Worm (Caenorhabditis elegans) whole organism, late embryonic: ENCODE results near the gene F54F2.14.

Experiments used
- C08G9.2 ChIP-seq: sonication (generic microtip); optimal IDR thresholded peaks from 2 replicates; lab custom pipeline; 2016; ENCODE audit warnings: mild to moderate bottlenecking, missing genetic modification characterization, moderate library complexity, missing compliant biosample characterization
- C38D4.7 ChIP-seq: fragments of 200-800 bp; sonication (Bioruptor generic); optimal IDR thresholded peaks from 2 replicates; lab custom pipeline; 2018; ENCODE audit warnings: mild to moderate bottlenecking, missing genetic modification characterization, moderate library complexity, missing compliant biosample characterization
- T23F11.4 ChIP-seq: fragments of 200-800 bp; sonication (Bioruptor generic); optimal IDR thresholded peaks from 2 replicates; lab custom pipeline; 2018; ENCODE audit warnings: mild to moderate bottlenecking, missing genetic modification characterization, missing compliant biosample characterization
- ahr-1 ChIP-seq: sonication (generic microtip); optimal IDR thresholded peaks from 2 replicates; lab custom pipeline; 2016; ENCODE audit warnings: missing genetic modification characterization, missing compliant biosample characterization
- ama-1 ChIP-seq: fragments of 150-350 bp; optimal IDR thresholded peaks from 2 replicates; lab custom pipeline; 2014
- ceh-14 ChIP-seq: sonication (generic microtip); optimal IDR thresholded peaks from 2 replicates; lab custom pipeline; 2016; ENCODE audit warnings: missing genotype, missing genetic modification characterization, missing compliant biosample characterization
- ceh-18 ChIP-seq: sonication (generic microtip); optimal IDR thresholded peaks from 2 replicates; lab custom pipeline; 2016; ENCODE audit warnings: missing genetic modification characterization, missing compliant biosample characterization
- ceh-2 ChIP-seq: sonication (generic microtip); optimal IDR thresholded peaks from 2 replicates; lab custom pipeline; 2016; ENCODE audit warnings: missing genotype, missing genetic modification characterization, missing compliant biosample characterization
- ceh-31 ChIP-seq: sonication (generic microtip); optimal IDR thresholded peaks from 2 replicates; lab custom pipeline; 2016; ENCODE audit warnings: missing genetic modification characterization, missing compliant biosample characterization
- ceh-34 ChIP-seq: sonication (generic microtip); optimal IDR thresholded peaks from 2 replicates; lab custom pipeline; 2016; ENCODE audit warnings: mild to moderate bottlenecking, missing genetic modification characterization, missing compliant biosample characterization
- ceh-45 ChIP-seq: fragments of 200-800 bp; sonication (Bioruptor generic); IDR thresholded peaks from 2 replicates; pipeline ENCODE4 v1.3.6; 2022; ENCODE audit warnings: missing genetic modification reagents, missing genetic modification characterization, missing compliant biosample characterization
- ceh-6 ChIP-seq: fragments of 200-800 bp; sonication (Bioruptor generic); optimal IDR thresholded peaks from 2 replicates; lab custom pipeline; 2018; ENCODE audit warnings: mild to moderate bottlenecking, missing genetic modification characterization, missing compliant biosample characterization
- ceh-9 ChIP-seq: sonication (generic microtip); optimal IDR thresholded peaks from 2 replicates; lab custom pipeline; 2016; ENCODE audit warnings: mild to moderate bottlenecking, missing genetic modification characterization, inconsistent platforms, missing compliant biosample characterization
- che-1 ChIP-seq: sonication (generic microtip); optimal IDR thresholded peaks from 2 replicates; lab custom pipeline; 2016; ENCODE audit warnings: mild to moderate bottlenecking, missing genetic modification characterization, missing compliant biosample characterization
- dmd-4 ChIP-seq: sonication (generic microtip); optimal IDR thresholded peaks from 2 replicates; lab custom pipeline; 2016; ENCODE audit warnings: borderline replicate concordance, missing genetic modification characterization, missing compliant biosample characterization
- dve-1 ChIP-seq: sonication (generic microtip); optimal IDR thresholded peaks from 2 replicates; lab custom pipeline; 2017; ENCODE audit warnings: antibody characterized with exemption, mild to moderate bottlenecking, missing genetic modification characterization, missing compliant biosample characterization
- elt-2 ChIP-seq: sonication (generic microtip); optimal IDR thresholded peaks from 2 replicates; lab custom pipeline; 2016; ENCODE audit warnings: missing genetic modification reagents, missing genetic modification characterization, missing compliant biosample characterization
- eyg-1 ChIP-seq: sonication (generic microtip); optimal IDR thresholded peaks from 2 replicates; lab custom pipeline; 2016; ENCODE audit warnings: missing genotype, missing genetic modification characterization, missing compliant biosample characterization
- fkh-10 ChIP-seq: fragments of 150-350 bp; optimal IDR thresholded peaks from 2 replicates; lab custom pipeline; 2014; ENCODE audit warnings: missing biosample characterization, missing genetic modification reagents, missing genetic modification characterization
- fkh-6 ChIP-seq: sonication (generic microtip); optimal IDR thresholded peaks from 2 replicates; lab custom pipeline; 2016; ENCODE audit warnings: missing genetic modification characterization, missing compliant biosample characterization
- hlh-15 ChIP-seq: sonication (generic microtip); optimal IDR thresholded peaks from 2 replicates; lab custom pipeline; 2016; ENCODE audit warnings: missing genetic modification characterization, missing compliant biosample characterization
- hlh-30 ChIP-seq: sonication (generic microtip); optimal IDR thresholded peaks from 2 replicates; lab custom pipeline; 2017; ENCODE audit warnings: antibody characterized with exemption, missing genetic modification characterization, missing compliant biosample characterization; ENCODE audit not compliant: insufficient read depth
- lim-6 ChIP-seq: sonication (generic microtip); optimal IDR thresholded peaks from 2 replicates; lab custom pipeline; 2016; ENCODE audit warnings: missing genetic modification characterization, missing compliant biosample characterization
- lin-11 ChIP-seq: fragments of 200-800 bp; sonication (Bioruptor generic); optimal IDR thresholded peaks from 2 replicates; lab custom pipeline; 2018; ENCODE audit warnings: mild to moderate bottlenecking, missing genetic modification characterization, missing compliant biosample characterization
- mec-3 ChIP-seq: sonication (generic microtip); optimal IDR thresholded peaks from 2 replicates; lab custom pipeline; 2016; ENCODE audit warnings: borderline replicate concordance, missing genetic modification characterization, missing compliant biosample characterization
- nhr-232 ChIP-seq: sonication (generic microtip); optimal IDR thresholded peaks from 2 replicates; lab custom pipeline; 2016; ENCODE audit warnings: missing genetic modification characterization, missing compliant biosample characterization
- pag-3 ChIP-seq: sonication (generic microtip); optimal IDR thresholded peaks from 2 replicates; lab custom pipeline; 2016; ENCODE audit warnings: missing compliant biosample characterization, missing genetic modification characterization, borderline replicate concordance
- pha-2 ChIP-seq: sonication (generic microtip); optimal IDR thresholded peaks from 2 replicates; lab custom pipeline; 2017; ENCODE audit warnings: mild to moderate bottlenecking, missing genetic modification characterization, missing compliant biosample characterization
- rnt-1 ChIP-seq: sonication (generic microtip); optimal IDR thresholded peaks from 2 replicates; lab custom pipeline; 2016; ENCODE audit warnings: missing genetic modification characterization, missing compliant biosample characterization
- syd-9 ChIP-seq: sonication (generic microtip); optimal IDR thresholded peaks from 2 replicates; lab custom pipeline; 2016; ENCODE audit warnings: mild to moderate bottlenecking, missing genetic modification characterization, moderate library complexity, missing compliant biosample characterization
- tbx-2 ChIP-seq: sonication (generic microtip); optimal IDR thresholded peaks from 2 replicates; lab custom pipeline; 2016; ENCODE audit warnings: missing genetic modification characterization, missing compliant biosample characterization
- unc-42 ChIP-seq: sonication (generic microtip); optimal IDR thresholded peaks from 2 replicates; lab custom pipeline; 2016; ENCODE audit warnings: missing genotype, missing genetic modification characterization, missing compliant biosample characterization
- unc-86 ChIP-seq: sonication (generic microtip); optimal IDR thresholded peaks from 2 replicates; lab custom pipeline; 2016; ENCODE audit warnings: missing genetic modification characterization, missing compliant biosample characterization
- zip-5 ChIP-seq: sonication (generic microtip); optimal IDR thresholded peaks from 2 replicates; lab custom pipeline; 2016; ENCODE audit warnings: missing genetic modification characterization, missing compliant biosample characterization
- ztf-16 ChIP-seq: sonication (generic microtip); optimal IDR thresholded peaks from 2 replicates; lab custom pipeline; 2017; ENCODE audit warnings: missing genetic modification characterization, missing compliant biosample characterization

F54F2.14 gene

DNA sequence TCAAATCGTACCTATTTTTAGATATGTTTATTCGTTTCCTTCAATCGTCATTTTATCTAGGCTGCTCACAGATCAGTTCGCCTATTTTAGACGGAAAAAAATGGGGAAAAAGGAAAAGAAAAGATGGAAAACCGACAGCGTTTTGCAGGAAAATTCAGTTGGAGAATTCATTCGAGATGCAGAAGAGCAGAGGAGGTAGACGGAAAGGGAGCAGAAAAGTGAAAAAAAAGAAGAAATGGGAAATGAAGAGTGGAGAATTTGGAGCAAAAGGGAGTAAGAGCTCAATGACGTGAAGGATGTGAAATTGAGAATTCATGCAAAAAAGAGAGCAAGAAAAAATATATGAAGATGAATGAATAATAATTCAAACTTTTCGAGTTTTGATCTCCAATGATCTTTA is 6.8 kb upstream of the F54F2.14 start:
- TF ChIP-seq fkh-6: no peak
- peak; percentile 9 for TF ChIP-seq ceh-18

DNA sequence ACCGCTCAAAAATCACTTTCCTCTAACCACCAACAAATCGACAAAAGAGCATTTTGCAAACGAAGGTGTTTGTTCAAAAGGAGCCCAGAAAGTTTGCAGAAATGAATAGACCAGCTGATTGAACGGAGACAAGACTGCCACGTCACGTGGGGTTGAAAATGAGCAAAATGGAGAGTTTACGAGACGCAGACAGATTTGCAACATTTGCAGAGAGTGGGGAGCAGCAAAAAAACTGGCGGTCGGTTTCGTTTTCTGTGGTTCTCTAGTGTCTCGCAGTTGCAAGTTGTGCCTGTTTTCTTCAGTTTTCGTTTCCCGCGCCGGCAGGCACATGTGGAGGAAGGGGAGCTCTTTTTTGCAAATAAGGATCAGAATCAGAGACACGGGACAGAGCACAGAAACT is 5.9 kb upstream of the F54F2.14 start:
- peak; percentile 65 for TF ChIP-seq ceh-18
- peak; percentile 58 for TF ChIP-seq hlh-30 (tag; lab: Kevin White, UChicago)
- no peak for TF ChIP-seq ceh-45 (GFP tag; lab: Robert Waterston, UW)

DNA sequence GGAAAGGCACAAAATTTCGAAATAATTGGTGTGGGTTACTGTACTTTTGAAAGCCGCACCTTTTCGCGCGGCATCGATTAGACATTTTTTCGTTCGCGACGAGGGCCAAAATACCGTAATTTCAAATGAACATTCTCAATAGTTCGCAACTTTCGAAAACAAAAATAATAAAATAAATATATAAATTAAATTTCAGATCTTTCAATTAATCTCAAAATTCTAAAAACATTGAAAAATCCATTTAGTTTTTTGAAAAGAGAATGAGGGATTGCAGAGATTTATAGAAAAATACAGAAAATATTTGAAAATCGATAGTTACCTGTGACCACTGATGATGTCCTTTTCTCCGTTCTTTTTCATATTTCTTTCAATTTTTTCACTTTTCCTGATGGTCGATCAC is 5.3 kb upstream of the F54F2.14 start, which contains the start of gene K02D10.8:
Gene K02D10.8 (plus strand): TSS at position 301 of the 400 bp plus-strand sequence.
- TF ChIP-seq T23F11.4 (GFP tag; lab: Kevin White, UChicago): no peak
- no peak for TF ChIP-seq ceh-31 (tag; lab: Kevin White, UChicago)
- no peak for TF ChIP-seq fkh-6
- no peak for TF ChIP-seq ceh-2
- no peak for TF ChIP-seq syd-9 (tag; lab: Kevin White, UChicago)
- no peak for TF ChIP-seq C38D4.7 (GFP tag; lab: Kevin White, UChicago)
- no peak for TF ChIP-seq pag-3 (tag; lab: Kevin White, UChicago)
- no peak for TF ChIP-seq ahr-1 (tag; lab: Kevin White, UChicago)
- no peak for TF ChIP-seq dve-1 (tag; lab: Kevin White, UChicago)
- TF ChIP-seq lin-11 (tag; lab: Kevin White, UChicago): no peak
- TF ChIP-seq lim-6 (tag; lab: Kevin White, UChicago): no peak
- no peak for TF ChIP-seq hlh-15 (tag; lab: Kevin White, UChicago)
- no peak for TF ChIP-seq pha-2 (tag; lab: Kevin White, UChicago)
- no peak for TF ChIP-seq elt-2 (tag; lab: Kevin White, UChicago)
- TF ChIP-seq C08G9.2 (tag; lab: Kevin White, UChicago): no peak
- no peak for TF ChIP-seq fkh-10 (GFP tag; lab: Kevin White, UChicago)
- TF ChIP-seq rnt-1 (tag; lab: Kevin White, UChicago): no peak
- no peak for TF ChIP-seq ceh-6 (GFP tag; lab: Kevin White, UChicago)
- TF ChIP-seq che-1 (tag; lab: Kevin White, UChicago): no peak
- TF ChIP-seq, all 69 proteins: peak for 0

DNA sequence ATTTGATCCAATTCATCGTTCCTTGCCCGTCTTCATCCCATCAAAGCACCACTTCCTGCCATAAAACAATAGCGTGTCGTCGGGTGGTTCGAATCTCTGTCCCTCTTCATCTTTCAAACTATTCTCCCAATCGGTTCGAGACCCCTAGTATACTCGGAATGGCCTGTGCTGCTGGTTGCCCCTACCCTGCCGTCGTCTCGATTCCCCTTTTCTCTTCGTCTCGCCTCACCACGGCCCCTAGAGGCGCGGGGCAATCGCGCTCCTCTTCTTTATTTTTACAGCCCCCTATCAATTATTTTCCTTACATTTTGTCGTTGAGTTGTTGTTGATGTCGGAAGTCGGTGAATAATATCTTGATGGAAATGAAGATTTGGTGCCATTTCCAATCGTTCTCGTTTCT is 2.7 kb upstream of the F54F2.14 start:
- TF ChIP-seq eyg-1 (no peak), unc-42 (tag; lab: Kevin White, UChicago) (peak; percentile 14), ztf-16 (tag; lab: Kevin White, UChicago) (no peak), ceh-14 (tag; lab: Kevin White, UChicago) (peak; percentile 17), ceh-31 (tag; lab: Kevin White, UChicago) (peak; percentile 29), tbx-2 (tag; lab: Kevin White, UChicago) (peak; percentile 32), T23F11.4 (GFP tag; lab: Kevin White, UChicago) (no peak)

DNA sequence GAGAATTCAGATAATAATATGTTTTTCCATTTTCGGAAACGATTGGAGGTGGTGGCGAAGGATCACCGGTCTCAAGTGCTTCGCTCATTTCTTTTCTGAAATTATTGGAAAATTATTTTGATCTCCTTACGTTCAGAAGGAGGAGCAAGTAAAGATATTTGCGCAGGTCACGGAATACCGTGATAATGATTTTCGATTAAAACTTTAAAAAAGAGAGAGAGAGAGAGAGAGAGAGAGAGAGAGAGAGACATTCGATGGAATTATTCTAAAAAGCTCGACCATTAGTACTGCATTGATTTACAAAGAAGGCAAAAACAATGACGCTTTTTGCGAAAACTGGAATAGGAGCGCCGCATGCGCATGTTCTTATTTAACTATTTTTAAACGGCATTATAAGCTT is 905 bp downstream of the F54F2.14 start, which contains the start of gene ztf-1:
Gene ztf-1 (minus strand): TSS at position 101 of the 400 bp plus-strand sequence.
- TF ChIP-seq ceh-2 (no peak), unc-86 (tag; lab: Kevin White, UChicago) (no peak), C08G9.2 (tag; lab: Kevin White, UChicago) (no peak), ceh-14 (tag; lab: Kevin White, UChicago) (no peak), che-1 (tag; lab: Kevin White, UChicago) (no peak), ceh-9 (tag; lab: Kevin White, UChicago) (no peak), ceh-34 (tag; lab: Kevin White, UChicago) (no peak), ahr-1 (tag; lab: Kevin White, UChicago) (no peak), ama-1 (lab: Kevin White, UChicago) (no peak), fkh-6 (no peak), pha-2 (tag; lab: Kevin White, UChicago) (no peak), nhr-232 (tag; lab: Kevin White, UChicago) (no peak), zip-5 (tag; lab: Kevin White, UChicago) (no peak), dmd-4 (tag; lab: Kevin White, UChicago) (no peak), mec-3 (tag; lab: Kevin White, UChicago) (no peak)
